Fruit fly (Drosophila melanogaster): ENCODE measurements around the gene CG2100.

- TF ChIP-seq CG8478 (optimal IDR thresholded peaks at IDR 0.05) = no peak
- no peak for TF ChIP-seq CTCF (optimal IDR thresholded peaks at IDR 0.05)
These were observed 50.0 kb downstream of the CG2100 start for dm6 chr3R:5686049-5686757.

Measured in S2 (cell line).